Fruit fly (Drosophila melanogaster) whole organism, embryonic: Measurements from ENCODE around the gene IntS14.

Experiments used
- BEAF-32 ChIP-seq: fragments of 200-800 bp; sonication (Bioruptor generic); optimal IDR thresholded peaks from 3 replicates; lab custom pipeline; 2017; ENCODE audit warnings: missing biosample characterization, missing genetic modification characterization, mild to moderate bottlenecking, moderate library complexity, missing genetic modification reagents
- CG10209 ChIP-seq: fragments of 200-800 bp; sonication (Bioruptor generic); optimal IDR thresholded peaks from 3 replicates; lab custom pipeline; 2017; ENCODE audit warnings: missing biosample characterization, mild to moderate bottlenecking, missing genetic modification characterization, missing genetic modification reagents
- CG12219 ChIP-seq: fragments of 200-800 bp; sonication (Bioruptor generic); optimal IDR thresholded peaks from 3 replicates; lab custom pipeline; 2018; ENCODE audit warnings: missing biosample characterization, mild to moderate bottlenecking, missing genetic modification characterization
- CG15269 ChIP-seq: fragments of 200-800 bp; sonication (Bioruptor generic); optimal IDR thresholded peaks from 2 replicates; lab custom pipeline; 2018; ENCODE audit warnings: missing biosample characterization, mild to moderate bottlenecking, missing genetic modification characterization, moderate library complexity
- CG1529 ChIP-seq: fragments of 200-800 bp; sonication (Bioruptor generic); optimal IDR thresholded peaks from 3 replicates; lab custom pipeline; 2018; ENCODE audit warnings: missing biosample characterization, missing genetic modification characterization
- CG15479 ChIP-seq: fragments of 200-800 bp; sonication (Bioruptor generic); optimal IDR thresholded peaks from 3 replicates; lab custom pipeline; 2019; ENCODE audit warnings: missing biosample characterization, mild to moderate bottlenecking, missing genetic modification characterization, moderate library complexity
- CG16815 ChIP-seq: fragments of 200-800 bp; sonication (Bioruptor generic); optimal IDR thresholded peaks from 3 replicates; lab custom pipeline; 2017; ENCODE audit warnings: missing biosample characterization, mild to moderate bottlenecking, missing genetic modification characterization
- CG17361 ChIP-seq: fragments of 200-800 bp; sonication (Bioruptor generic); IDR thresholded peaks from 3 replicates; pipeline ENCODE4 v1.3.6; 2022; ENCODE audit warnings: missing biosample characterization, missing genetic modification characterization
- CG17802 ChIP-seq: fragments of 200-800 bp; sonication (Bioruptor generic); optimal IDR thresholded peaks from 2 replicates; lab custom pipeline; 2018; ENCODE audit warnings: missing biosample characterization, mild to moderate bottlenecking, missing genetic modification characterization, moderate library complexity
- CG1832 ChIP-seq: fragments of 200-800 bp; sonication (Bioruptor generic); optimal IDR thresholded peaks from 2 replicates; lab custom pipeline; 2017; ENCODE audit warnings: missing biosample characterization, mild to moderate bottlenecking, missing genetic modification characterization, inconsistent platforms
- CG2202 ChIP-seq: fragments of 200-800 bp; sonication (Bioruptor generic); optimal IDR thresholded peaks from 2 replicates; lab custom pipeline; 2018; ENCODE audit warnings: missing biosample characterization, mild to moderate bottlenecking, missing genetic modification characterization
- CG34224 ChIP-seq: fragments of 200-800 bp; sonication (Bioruptor generic); IDR thresholded peaks from 3 replicates; pipeline ENCODE4 v1.3.6; 2022; ENCODE audit warnings: missing biosample characterization, missing genetic modification characterization; ENCODE audit not compliant: partially characterized antibody
- CG3995 ChIP-seq: fragments of 200-800 bp; sonication (Bioruptor generic); optimal IDR thresholded peaks from 3 replicates; lab custom pipeline; 2016; ENCODE audit warnings: missing biosample characterization, missing genetic modification characterization
- CG42726 ChIP-seq: fragments of 200-800 bp; sonication (Bioruptor generic); IDR thresholded peaks from 2 replicates; pipeline ENCODE4 v1.3.6; 2022; ENCODE audit warnings: missing biosample characterization, missing genetic modification characterization; ENCODE audit not compliant: partially characterized antibody
- CG6791 ChIP-seq: fragments of 200-800 bp; sonication (Bioruptor generic); IDR thresholded peaks from 3 replicates; pipeline ENCODE4 v1.3.6; 2022; ENCODE audit warnings: missing biosample characterization, missing genetic modification characterization; ENCODE audit not compliant: partially characterized antibody
- CG8388 ChIP-seq: fragments of 200-800 bp; sonication (Bioruptor generic); optimal IDR thresholded peaks from 2 replicates; lab custom pipeline; 2019; ENCODE audit warnings: missing biosample characterization, mild to moderate bottlenecking, missing genetic modification characterization, moderate library complexity
- CG9727 ChIP-seq: fragments of 200-800 bp; sonication (Bioruptor generic); optimal IDR thresholded peaks from 3 replicates; lab custom pipeline; 2017; ENCODE audit warnings: missing biosample characterization, mild to moderate bottlenecking, missing genetic modification characterization
- Camta ChIP-seq: fragments of 200-800 bp; sonication (Bioruptor generic); optimal IDR thresholded peaks from 2 replicates; lab custom pipeline; 2016; ENCODE audit warnings: missing biosample characterization, missing genetic modification characterization
- D19B ChIP-seq: fragments of 200-800 bp; sonication (Bioruptor generic); optimal IDR thresholded peaks from 2 replicates; lab custom pipeline; 2017; ENCODE audit warnings: missing biosample characterization, mild to moderate bottlenecking, missing genetic modification characterization
- Dip3 ChIP-seq: fragments of 200-800 bp; sonication (Bioruptor generic); optimal IDR thresholded peaks from 3 replicates; lab custom pipeline; 2016; ENCODE audit warnings: missing biosample characterization, missing genetic modification characterization
- Fer1 ChIP-seq: fragments of 200-800 bp; sonication (Bioruptor generic); optimal IDR thresholded peaks from 2 replicates; lab custom pipeline; 2017; ENCODE audit warnings: missing biosample characterization, mild to moderate bottlenecking, missing genetic modification characterization
- HLH54F ChIP-seq: fragments of 200-800 bp; sonication (Bioruptor generic); optimal IDR thresholded peaks from 3 replicates; lab custom pipeline; 2016; ENCODE audit warnings: missing biosample characterization, missing genetic modification characterization
- Kr ChIP-seq: fragments of 200-800 bp; sonication (Bioruptor generic); optimal IDR thresholded peaks from 2 replicates; lab custom pipeline; 2017; ENCODE audit warnings: missing biosample characterization, mild to moderate bottlenecking, missing genetic modification characterization
- Lhr ChIP-seq: fragments of 200-800 bp; sonication (Bioruptor generic); optimal IDR thresholded peaks from 3 replicates; lab custom pipeline; 2017; ENCODE audit warnings: mild to moderate bottlenecking, missing biosample characterization, missing genetic modification reagents, missing genetic modification characterization
- Mad ChIP-seq: fragments of 200-800 bp; sonication (Bioruptor generic); optimal IDR thresholded peaks from 2 replicates; lab custom pipeline; 2016; ENCODE audit warnings: missing biosample characterization, missing genetic modification characterization
- Max ChIP-seq: fragments of 200-800 bp; sonication (Bioruptor generic); optimal IDR thresholded peaks from 2 replicates; lab custom pipeline; 2016; ENCODE audit warnings: missing biosample characterization, mild to moderate bottlenecking, missing genetic modification characterization
- NFAT ChIP-seq: fragments of 200-800 bp; sonication (Bioruptor generic); IDR thresholded peaks from 2 replicates; pipeline ENCODE4 v1.3.6; 2022; ENCODE audit warnings: missing biosample characterization, missing genetic modification characterization
- Oaz ChIP-seq: fragments of 200-800 bp; sonication (Bioruptor generic); IDR thresholded peaks from 2 replicates; pipeline ENCODE4 v1.3.6; 2022; ENCODE audit warnings: missing biosample characterization, missing genetic modification characterization
- Sox102F ChIP-seq: fragments of 200-800 bp; sonication (Bioruptor generic); optimal IDR thresholded peaks from 2 replicates; lab custom pipeline; 2018; ENCODE audit warnings: missing biosample characterization, mild to moderate bottlenecking, missing genetic modification characterization, moderate library complexity
- cato ChIP-seq: fragments of 200-800 bp; sonication (Bioruptor generic); optimal IDR thresholded peaks from 2 replicates; lab custom pipeline; 2016; ENCODE audit warnings: missing biosample characterization, missing genetic modification characterization, borderline replicate concordance
- chinmo ChIP-seq: fragments of 200-800 bp; sonication (Bioruptor generic); IDR thresholded peaks from 4 replicates; pipeline ENCODE4 v1.3.6; 2022; ENCODE audit warnings: missing biosample characterization, missing genetic modification characterization; ENCODE audit not compliant: partially characterized antibody
- croc ChIP-seq: fragments of 200-800 bp; sonication (Bioruptor generic); conservative IDR thresholded peaks from 3 replicates; pipeline ENCODE4 v1.3.6; 2022; ENCODE audit warnings: missing biosample characterization, missing genetic modification characterization
- da ChIP-seq: fragments of 200-800 bp; sonication (Bioruptor generic); optimal IDR thresholded peaks from 2 replicates; lab custom pipeline; 2016; ENCODE audit warnings: missing biosample characterization, missing genetic modification characterization
- esg ChIP-seq: fragments of 200-800 bp; sonication (Bioruptor generic); conservative IDR thresholded peaks from 2 replicates; pipeline ENCODE4 v1.3.6; 2022; ENCODE audit warnings: missing biosample characterization, missing genetic modification characterization
- ftz-f1 ChIP-seq: fragments of 200-800 bp; sonication (Bioruptor generic); optimal IDR thresholded peaks from 2 replicates; lab custom pipeline; 2016; ENCODE audit warnings: missing biosample characterization, missing genetic modification characterization
- gem ChIP-seq: fragments of 200-800 bp; sonication (Bioruptor generic); optimal IDR thresholded peaks from 2 replicates; lab custom pipeline; 2019; ENCODE audit warnings: missing biosample characterization, mild to moderate bottlenecking, missing genetic modification characterization, moderate library complexity
- hb ChIP-seq: fragments of 200-800 bp; sonication (Bioruptor generic); IDR thresholded peaks from 3 replicates; pipeline ENCODE4 v1.3.6; 2022; ENCODE audit warnings: missing biosample characterization, missing genetic modification characterization; ENCODE audit not compliant: partially characterized antibody
- ind ChIP-seq: fragments of 200-800 bp; sonication (Bioruptor generic); optimal IDR thresholded peaks from 3 replicates; lab custom pipeline; 2016; ENCODE audit warnings: missing biosample characterization, missing genetic modification characterization
- luna ChIP-seq: fragments of 200-800 bp; sonication (Bioruptor generic); optimal IDR thresholded peaks from 2 replicates; lab custom pipeline; 2016; ENCODE audit warnings: missing biosample characterization, missing genetic modification characterization
- p53 ChIP-seq: fragments of 200-800 bp; sonication (Bioruptor generic); optimal IDR thresholded peaks from 2 replicates; lab custom pipeline; 2016; ENCODE audit warnings: missing biosample characterization, missing genetic modification characterization
- pzg ChIP-seq: fragments of 200-800 bp; sonication (Bioruptor generic); optimal IDR thresholded peaks from 3 replicates; lab custom pipeline; 2018; ENCODE audit warnings: missing biosample characterization, mild to moderate bottlenecking, missing genetic modification characterization, moderate library complexity
- ssp ChIP-seq: fragments of 200-800 bp; sonication (Bioruptor generic); IDR thresholded peaks from 2 replicates; pipeline ENCODE4 v1.3.6; 2022; ENCODE audit warnings: missing biosample characterization, missing genetic modification characterization
- tna ChIP-seq: fragments of 200-800 bp; sonication (Bioruptor generic); IDR thresholded peaks from 2 replicates; pipeline ENCODE4 v1.3.6; 2022; ENCODE audit warnings: missing biosample characterization, missing genetic modification characterization; ENCODE audit not compliant: partially characterized antibody
- tx ChIP-seq: fragments of 200-800 bp; sonication (Bioruptor generic); optimal IDR thresholded peaks from 2 replicates; lab custom pipeline; 2016; ENCODE audit warnings: missing biosample characterization, missing genetic modification characterization
- unpg ChIP-seq: fragments of 200-800 bp; sonication (Bioruptor generic); optimal IDR thresholded peaks from 3 replicates; lab custom pipeline; 2018; ENCODE audit warnings: missing biosample characterization, mild to moderate bottlenecking, missing genetic modification characterization, moderate library complexity
- wdn ChIP-seq: fragments of 200-800 bp; sonication (Bioruptor generic); IDR thresholded peaks from 2 replicates; pipeline ENCODE4 v1.3.6; 2022; ENCODE audit warnings: missing biosample characterization, missing genetic modification characterization
- wor ChIP-seq: fragments of 200-800 bp; sonication (Bioruptor generic); IDR thresholded peaks from 2 replicates; pipeline ENCODE4 v1.3.6; 2022; ENCODE audit warnings: missing biosample characterization, missing genetic modification characterization

The IntS14 gene

DNA sequence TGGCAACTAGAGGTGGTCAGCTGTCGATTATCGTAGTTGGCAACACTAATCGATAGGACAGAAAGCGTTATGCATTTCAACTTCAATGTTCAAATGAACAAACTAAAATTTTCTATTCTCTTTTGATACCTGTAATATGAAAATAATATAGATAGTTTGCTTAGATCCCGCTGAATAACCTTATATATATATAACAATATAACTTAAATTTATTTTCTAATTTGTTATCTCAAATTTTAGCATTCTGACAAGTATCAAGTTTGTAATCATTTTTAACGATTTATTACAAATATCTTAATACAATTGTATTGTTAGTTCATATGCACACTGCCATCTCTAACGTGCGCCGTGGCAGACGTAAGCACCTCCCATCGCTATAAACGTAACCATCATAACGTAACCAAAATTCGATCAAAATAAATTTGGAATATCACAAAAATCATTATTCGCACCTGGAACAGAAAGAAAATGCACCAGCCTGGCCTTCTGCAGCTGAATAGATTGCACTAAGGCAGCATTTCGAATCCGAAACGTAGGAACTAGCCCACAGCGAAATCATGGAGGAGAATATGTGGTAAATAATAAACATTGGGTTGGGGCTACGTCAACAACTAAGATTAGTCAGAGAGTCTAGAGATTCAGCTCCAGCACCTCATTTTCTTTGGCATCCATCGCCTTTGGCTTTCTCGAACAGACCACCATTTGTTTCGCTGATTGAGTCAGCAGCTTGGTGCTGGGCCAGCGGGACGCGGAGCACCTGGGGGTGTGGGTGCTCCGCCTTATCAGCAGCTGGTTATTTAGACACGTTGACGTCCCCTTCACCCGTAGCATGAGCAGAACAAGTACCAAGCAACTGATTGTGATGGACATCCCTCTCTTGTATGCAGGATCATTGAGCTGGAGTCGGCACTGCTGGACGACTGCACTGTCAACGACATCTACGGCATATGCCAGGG is 35.0 kb upstream of the IntS14 start, which contains the start of the genes Pino and TBC1D23 (continued):
- TF ChIP-seq NFAT (GFP tag; lab: Robert Waterston, UW) (peak; percentile 70), Lhr (GFP tag; lab: Kevin White, UChicago) (peak; percentile 4), CG42726 (no peak), unpg (GFP tag; lab: Kevin White, UChicago) (peak; percentile 59), CG15479 (GFP tag; lab: Kevin White, UChicago) (no peak), CG16815 (peak; percentile 56), p53 (no peak), CG1832 (no peak), tx (GFP tag; lab: Kevin White, UChicago) (no peak), Sox102F (GFP tag; lab: Kevin White, UChicago) (peak; percentile 72), ftz-f1 (GFP tag; lab: Kevin White, UChicago) (no peak), CG1529 (GFP tag; lab: Kevin White, UChicago) (peak; percentile 30), tna (no peak), Fer1 (GFP tag; lab: Kevin White, UChicago) (peak; percentile 30), hb (GFP tag; lab: Robert Waterston, UW) (0 out of 3 replicates have a peak, but pooled peaks have one; percentile 45), Kr (GFP tag; lab: Kevin White, UChicago) (no peak), HLH54F (GFP tag; lab: Kevin White, UChicago) (peak; percentile 26), pzg (GFP tag; lab: Kevin White, UChicago) (peak; percentile 39), CG17802 (tag; lab: Kevin White, UChicago) (no peak), CG9727 (GFP tag; lab: Kevin White, UChicago) (peak; percentile 66), croc (GFP tag; lab: Robert Waterston, UW) (peak; percentile 60), D19B (GFP tag; lab: Kevin White, UChicago) (peak; percentile 25), Camta (GFP tag; lab: Kevin White, UChicago) (peak; percentile 26), CG10209 (GFP tag; lab: Kevin White, UChicago) (peak; percentile 48), CG3995 (peak; percentile 31), CG6791 (peak; percentile 56; the same call in 1 of the 3 replicates), BEAF-32 (peak; percentile 82), CG2202 (tag; lab: Kevin White, UChicago) (no peak), Dip3 (GFP tag; lab: Kevin White, UChicago) (peak; percentile 41), wdn (GFP tag; lab: Robert Waterston, UW) (no peak; the same call in 1 of the 2 replicates), ssp (GFP tag; lab: Robert Waterston, UW) (peak; percentile 54), wor (GFP tag; lab: Robert Waterston, UW) (no peak), CG34224 (GFP tag; lab: Robert Waterston, UW) (peak; percentile 52; the same call in 1 of the 3 replicates), cato (GFP tag; lab: Kevin White, UChicago) (peak; percentile 26), chinmo (GFP tag; lab: Robert Waterston, UW) (0 out of 4 replicates have a peak, but pooled peaks have one; percentile 4), CG8388 (GFP tag; lab: Kevin White, UChicago) (peak; percentile 61), CG15269 (tag; lab: Kevin White, UChicago) (peak; percentile 79), ind (GFP tag; lab: Kevin White, UChicago) (peak; percentile 81), Oaz (peak; percentile 46; the same call in 1 of the 2 replicates), CG12219 (GFP tag; lab: Kevin White, UChicago) (no peak), da (GFP tag; lab: Kevin White, UChicago) (no peak), Mad (GFP tag; lab: Kevin White, UChicago) (peak; percentile 31), CG17361 (GFP tag; lab: Robert Waterston, UW) (peak; percentile 85), Max (GFP tag; lab: Kevin White, UChicago) (peak; percentile 29), gem (tag; lab: Kevin White, UChicago) (peak; percentile 89), luna (GFP tag; lab: Kevin White, UChicago) (peak; percentile 28), esg (GFP tag; lab: Robert Waterston, UW) (peak; percentile 48; the same call in 1 of the 2 replicates)
